Fruit fly (Drosophila melanogaster): ENCODE data around the gene Rrp6.

Gene Rrp6

DNA sequence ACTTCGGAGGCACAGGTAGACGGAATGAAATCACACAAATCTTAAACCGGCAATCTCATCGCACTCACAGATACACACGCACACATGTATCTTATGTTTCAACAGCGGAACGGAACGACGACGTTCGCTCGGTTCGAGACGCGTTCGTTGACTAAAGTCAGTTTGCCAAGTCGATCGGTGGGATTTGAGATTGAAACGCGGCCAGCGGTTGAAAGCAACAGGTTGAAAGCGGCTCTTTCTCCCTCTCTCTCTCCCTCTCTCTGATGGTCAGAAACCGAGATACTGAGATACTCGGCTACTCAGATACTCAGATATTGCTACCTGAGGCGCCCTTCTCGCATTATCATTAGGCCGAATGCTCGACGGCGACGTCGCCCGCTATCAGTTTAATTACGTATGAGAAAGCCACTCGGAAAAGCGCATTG, 32.3 kb downstream of the Rrp6 start (continued):
- TF ChIP-seq CG6765 (GFP tag; optimal IDR thresholded peaks at IDR 0.05): peak; percentile 81
- peak; percentile 74 for TF ChIP-seq CG34376 (GFP tag; optimal IDR thresholded peaks at IDR 0.05)
- no peak for TF ChIP-seq tna (GFP tag; IDR thresholded peaks at IDR 0.05; ENCODE audit: partially characterized antibody)
- TF ChIP-seq btn (GFP tag; optimal IDR thresholded peaks at IDR 0.05): no peak
- peak; percentile 80 for TF ChIP-seq CrebB (tag; optimal IDR thresholded peaks at IDR 0.05)
- no peak for TF ChIP-seq CG13424 (tag; optimal IDR thresholded peaks at IDR 0.05)
- TF ChIP-seq Nf-YB (GFP tag; optimal IDR thresholded peaks at IDR 0.05): peak; percentile 34
- TF ChIP-seq kah (GFP tag; optimal IDR thresholded peaks at IDR 0.05): peak; percentile 41
- TF ChIP-seq z (GFP tag; IDR thresholded peaks at IDR 0.05): peak; percentile 68
- TF ChIP-seq lov (optimal IDR thresholded peaks at IDR 0.05): no peak
- no peak for TF ChIP-seq lov (GFP tag; IDR thresholded peaks at IDR 0.05)
- TF ChIP-seq fd96Cb (tag; optimal IDR thresholded peaks at IDR 0.05): no peak
- no peak for TF ChIP-seq ash1 (GFP tag; optimal IDR thresholded peaks at IDR 0.05)
- TF ChIP-seq CG7928 (GFP tag; optimal IDR thresholded peaks at IDR 0.05): no peak
- no peak for TF ChIP-seq Rx (GFP tag; IDR thresholded peaks at IDR 0.05)
- peak; percentile 94 for TF ChIP-seq zen (tag; optimal IDR thresholded peaks at IDR 0.05)
- 0 out of 3 replicates have a peak, but pooled peaks have one; percentile 16 for TF ChIP-seq ken (GFP tag; IDR thresholded peaks at IDR 0.05)
- peak; percentile 39 for TF ChIP-seq CG4328 (GFP tag; optimal IDR thresholded peaks at IDR 0.05)
- TF ChIP-seq chn (GFP tag; optimal IDR thresholded peaks at IDR 0.05): peak; percentile 3
- TF ChIP-seq insv (GFP tag; optimal IDR thresholded peaks at IDR 0.05): peak in 1 of 2 experiments; percentile 28
- TF ChIP-seq CG14667 (GFP tag; IDR thresholded peaks at IDR 0.05): no peak
- TF ChIP-seq unc-4 (GFP tag; IDR thresholded peaks at IDR 0.05; ENCODE audit: partially characterized antibody): no peak
- TF ChIP-seq CG4282 (GFP tag; optimal IDR thresholded peaks at IDR 0.05): peak; percentile 33
- peak; percentile 75 for TF ChIP-seq nom (GFP tag; optimal IDR thresholded peaks at IDR 0.05)
- TF ChIP-seq Sin3A (optimal IDR thresholded peaks at IDR 0.05): no peak
- TF ChIP-seq lola (GFP tag; optimal IDR thresholded peaks at IDR 0.05): no peak
- no peak for TF ChIP-seq CG8478 (optimal IDR thresholded peaks at IDR 0.05)
- no peak for TF ChIP-seq jigr1 (GFP tag; IDR thresholded peaks at IDR 0.05)
- TF ChIP-seq CG1832 (GFP tag; optimal IDR thresholded peaks at IDR 0.05): peak; percentile 53
- peak; percentile 51 for TF ChIP-seq pros (GFP tag; optimal IDR thresholded peaks at IDR 0.05)
- no peak for TF ChIP-seq NC2β (GFP tag; optimal IDR thresholded peaks at IDR 0.05)
- no peak for TF ChIP-seq Fer2 (tag; optimal IDR thresholded peaks at IDR 0.05)
- TF ChIP-seq CG2120 (GFP tag; optimal IDR thresholded peaks at IDR 0.05): peak; percentile 49
- TF ChIP-seq CG15479 (GFP tag; optimal IDR thresholded peaks at IDR 0.05): peak; percentile 57
- peak in 1 of 2 experiments; percentile 97 for TF ChIP-seq tll (GFP tag; optimal IDR thresholded peaks at IDR 0.05)
- peak; percentile 71; the same call in 1 of the 2 replicates for TF ChIP-seq cas (GFP tag; IDR thresholded peaks at IDR 0.05)
- TF ChIP-seq CG1233 (GFP tag; optimal IDR thresholded peaks at IDR 0.05): peak; percentile 16
- peak; percentile 30 for TF ChIP-seq Blimp-1 (GFP tag; optimal IDR thresholded peaks at IDR 0.05)
- peak; percentile 9 for TF ChIP-seq org-1 (GFP tag; optimal IDR thresholded peaks at IDR 0.05)
- TF ChIP-seq unpg (GFP tag; optimal IDR thresholded peaks at IDR 0.05): peak; percentile 36
- peak; percentile 32; the same call in 1 of the 2 replicates for TF ChIP-seq CG13287 (GFP tag; IDR thresholded peaks at IDR 0.05; ENCODE audit: partially characterized antibody)
- TF ChIP-seq CG18599 (GFP tag; optimal IDR thresholded peaks at IDR 0.05): peak; percentile 76
- 0 out of 2 replicates have a peak, but pooled peaks have one; percentile 38 for TF ChIP-seq MBD-R2 (GFP tag; IDR thresholded peaks at IDR 0.05)
- TF ChIP-seq dpn (GFP tag; optimal IDR thresholded peaks at IDR 0.05): peak; percentile 19 to 36
- TF ChIP-seq nau (GFP tag; optimal IDR thresholded peaks at IDR 0.05): peak; percentile 24
- TF ChIP-seq Lim3 (GFP tag; IDR thresholded peaks at IDR 0.05): no peak
- TF ChIP-seq ara (GFP tag; IDR thresholded peaks at IDR 0.05): peak; percentile 39; the same call in 1 of the 2 replicates
- peak; percentile 31 for TF ChIP-seq CG3995 (GFP tag; optimal IDR thresholded peaks at IDR 0.05)
- TF ChIP-seq gsb-n (tag; optimal IDR thresholded peaks at IDR 0.05): peak; percentile 11
- TF ChIP-seq Med (GFP tag): peak; percentile 91
